Fruit fly (Drosophila melanogaster): ENCODE results near the gene Trf2.

The Trf2 gene

dm6 chrX:8450214-8450904 lies 41.3 kb downstream of the Trf2 start (continued):
- TF ChIP-seq Jarid2 (GFP tag; optimal IDR thresholded peaks at IDR 0.05) (no peak), H2.0 (GFP tag; IDR thresholded peaks at IDR 0.05) (no peak), Med (GFP tag) (peak; percentile 21), crol (GFP tag; IDR thresholded peaks at IDR 0.05) (peak; percentile 73), sr (GFP tag; IDR thresholded peaks at IDR 0.05) (peak; percentile 43; the same call in 1 of the 3 replicates), grn (GFP tag; optimal IDR thresholded peaks at IDR 0.05) (peak; percentile 75), CG6654 (GFP tag; optimal IDR thresholded peaks at IDR 0.05) (no peak), sc (optimal IDR thresholded peaks at IDR 0.05) (no peak), sc (GFP tag; optimal IDR thresholded peaks at IDR 0.05) (no peak), Nf-YB (GFP tag; optimal IDR thresholded peaks at IDR 0.05) (no peak), Ravus (GFP tag; IDR thresholded peaks at IDR 0.05) (no peak), CG12155 (GFP tag; optimal IDR thresholded peaks at IDR 0.05) (no peak), Xrp1 (GFP tag; IDR thresholded peaks at IDR 0.05) (no peak), CG4617 (GFP tag; optimal IDR thresholded peaks at IDR 0.05; ENCODE audit: borderline replicate concordance) (no peak), CG9932 (GFP tag; IDR thresholded peaks at IDR 0.05) (0 out of 2 replicates have a peak, but pooled peaks have one; percentile 18), GATAe (GFP tag; conservative IDR thresholded peaks at IDR 0.05) (peak; percentile 64), CG11504 (tag; optimal IDR thresholded peaks at IDR 0.05) (peak; percentile 24), CG7839 (tag; optimal IDR thresholded peaks at IDR 0.05) (peak; percentile 12), CG30431 (GFP tag; optimal IDR thresholded peaks at IDR 0.05) (no peak), chinmo (GFP tag; IDR thresholded peaks at IDR 0.05; ENCODE audit: partially characterized antibody) (peak; percentile 70; the same call in 2 of the 4 replicates), otp (GFP tag; IDR thresholded peaks at IDR 0.05) (no peak), tll (GFP tag; optimal IDR thresholded peaks at IDR 0.05) (no peak), CG12769 (tag; optimal IDR thresholded peaks at IDR 0.05) (no peak), row (GFP tag; IDR thresholded peaks at IDR 0.05) (peak; percentile 48; the same call in 2 of the 3 replicates)

- TF ChIP-seq Scr (GFP tag; IDR thresholded peaks at IDR 0.05; ENCODE audit: partially characterized antibody): peak; percentile 90
- no peak for TF ChIP-seq CG30020 (tag; optimal IDR thresholded peaks at IDR 0.05)
- TF ChIP-seq tap (tag; optimal IDR thresholded peaks at IDR 0.05): no peak
- no peak for TF ChIP-seq pros (GFP tag; optimal IDR thresholded peaks at IDR 0.05)
- no peak for TF ChIP-seq E2f1 (GFP tag; IDR thresholded peaks at IDR 0.05)
- no peak for TF ChIP-seq vvl (GFP tag; IDR thresholded peaks at IDR 0.05)
- TF ChIP-seq Vsx1 (GFP tag; optimal IDR thresholded peaks at IDR 0.05): no peak
- no peak for TF ChIP-seq Dip2 (GFP tag; IDR thresholded peaks at IDR 0.05)
- no peak for TF ChIP-seq HmgD (GFP tag; optimal IDR thresholded peaks at IDR 0.05)
- no peak for TF ChIP-seq gro (GFP tag; optimal IDR thresholded peaks at IDR 0.05)
- TF ChIP-seq CG34422 (GFP tag; IDR thresholded peaks at IDR 0.05): no peak
- no peak for TF ChIP-seq CG10209 (GFP tag; optimal IDR thresholded peaks at IDR 0.05)
- no peak for TF ChIP-seq so (GFP tag; IDR thresholded peaks at IDR 0.05)
- TF ChIP-seq Doc3 (GFP tag; IDR thresholded peaks at IDR 0.05; ENCODE audit: partially characterized antibody): peak; percentile 88
- TF ChIP-seq CG4707 (GFP tag; optimal IDR thresholded peaks at IDR 0.05): no peak
- no peak for TF ChIP-seq CG33213 (GFP tag; optimal IDR thresholded peaks at IDR 0.05)
- TF ChIP-seq fd3F (GFP tag; optimal IDR thresholded peaks at IDR 0.05): no peak
- no peak for TF ChIP-seq Hey (tag; optimal IDR thresholded peaks at IDR 0.05)
- no peak for TF ChIP-seq CG31388 (GFP tag; optimal IDR thresholded peaks at IDR 0.05)
- no peak for TF ChIP-seq HLH3B (GFP tag; IDR thresholded peaks at IDR 0.05)
- TF ChIP-seq CoRest (tag; optimal IDR thresholded peaks at IDR 0.05): no peak
- TF ChIP-seq az2 (GFP tag; optimal IDR thresholded peaks at IDR 0.05): no peak
- TF ChIP-seq CG31224 (GFP tag; IDR thresholded peaks at IDR 0.05): no peak
- TF ChIP-seq pan (optimal IDR thresholded peaks at IDR 0.05): no peak
- no peak for TF ChIP-seq pan (GFP tag; optimal IDR thresholded peaks at IDR 0.05 in 1 of 2, IDR thresholded peaks at IDR 0.05 in 1 of 2)
- TF ChIP-seq HHEX (GFP tag; optimal IDR thresholded peaks at IDR 0.05): no peak
- peak; percentile 100 for TF ChIP-seq ato (GFP tag; IDR thresholded peaks at IDR 0.05; ENCODE audit: partially characterized antibody)
These were observed 43.1 kb downstream of the Trf2 start for dm6 chrX:8452163-8452562.

All from whole organism, embryonic.